Worm (Caenorhabditis elegans) whole organism, L1 larva: ENCODE results near the gene C56E6.2.

ENCODE experiments used
- C04F5.9 ChIP-seq: sonication (generic microtip); optimal IDR thresholded peaks from 2 replicates; lab custom pipeline; 2016; ENCODE audit warnings: missing genetic modification characterization, missing compliant biosample characterization
- C16A3.4 ChIP-seq: fragments of 150-350 bp; optimal IDR thresholded peaks from 2 replicates; lab custom pipeline; 2014; ENCODE audit warnings: missing biosample characterization, missing genetic modification characterization
- F16B12.6 ChIP-seq: fragments of 150-350 bp; optimal IDR thresholded peaks from 2 replicates; lab custom pipeline; 2014; ENCODE audit warnings: missing biosample characterization, missing genetic modification characterization
- aly-2 ChIP-seq: fragments of 150-350 bp; optimal IDR thresholded peaks from 2 replicates; lab custom pipeline; 2014; ENCODE audit warnings: missing biosample characterization, missing genetic modification characterization
- ama-1 ChIP-seq: fragments of 150-350 bp; optimal IDR thresholded peaks from 2 replicates; lab custom pipeline; 2014
- blmp-1 ChIP-seq: fragments of 150-350 bp; optimal IDR thresholded peaks from 2 replicates; lab custom pipeline; 2014; ENCODE audit warnings: missing biosample characterization, missing genetic modification characterization
- ceh-82 ChIP-seq, 3 experiments: fragments of 150-350 bp in 1 of 3; sonication (generic microtip) in 2 of 3; optimal IDR thresholded peaks; 2 replicates each; lab custom pipeline; 2014 to 2017; ENCODE audit warnings: missing biosample characterization in 3 of 3, missing genetic modification characterization in 3 of 3
- ceh-90 ChIP-seq: sonication (generic microtip); optimal IDR thresholded peaks from 2 replicates; lab custom pipeline; 2016; ENCODE audit warnings: missing genetic modification characterization, missing compliant biosample characterization
- ces-1 ChIP-seq: fragments of 150-350 bp; optimal IDR thresholded peaks from 2 replicates; lab custom pipeline; 2014; ENCODE audit warnings: missing biosample characterization, missing genetic modification reagents, missing genetic modification characterization
- dsc-1 ChIP-seq: sonication (generic microtip); optimal IDR thresholded peaks from 2 replicates; lab custom pipeline; 2016; ENCODE audit warnings: mild to moderate bottlenecking, missing genetic modification characterization, missing compliant biosample characterization
- efl-1 ChIP-seq, 4 experiments: fragments of 150-350 bp; optimal IDR thresholded peaks in 3 of 4; peaks in 1 of 4; 1 replicate in 1 of 4; 2 replicates in 3 of 4; lab custom pipeline; 2014; ENCODE audit warnings: missing biosample characterization in 2 of 4, missing genetic modification characterization in 2 of 4, missing genetic modification reagents in 2 of 4
- elt-2 ChIP-seq: sonication (generic microtip); optimal IDR thresholded peaks from 2 replicates; lab custom pipeline; 2016; ENCODE audit warnings: missing genetic modification characterization, mild to moderate bottlenecking, inconsistent platforms, missing compliant biosample characterization, missing genetic modification reagents
- ets-5 ChIP-seq: fragments of 200-800 bp; sonication (Bioruptor generic); IDR thresholded peaks from 2 replicates; pipeline ENCODE4 v1.3.6; 2022; ENCODE audit warnings: missing genetic modification characterization, missing compliant biosample characterization
- fkh-10 ChIP-seq: sonication (generic microtip); optimal IDR thresholded peaks from 2 replicates; lab custom pipeline; 2017; ENCODE audit warnings: missing biosample characterization, missing genetic modification reagents, missing genetic modification characterization
- fos-1 ChIP-seq: fragments of 150-350 bp; optimal IDR thresholded peaks from 2 replicates; lab custom pipeline; 2014; ENCODE audit warnings: missing biosample characterization, missing genetic modification characterization
- lin-14 ChIP-seq: fragments of 200-800 bp; sonication (Bioruptor generic); optimal IDR thresholded peaks from 2 replicates; lab custom pipeline; 2018; ENCODE audit warnings: mild to moderate bottlenecking, missing genetic modification characterization, moderate library complexity, missing compliant biosample characterization
- lin-15B ChIP-seq: fragments of 150-350 bp; sonication (generic microtip); optimal IDR thresholded peaks from 3 replicates; lab custom pipeline; 2014; ENCODE audit warnings: missing biosample characterization, missing genetic modification characterization
- lin-35 ChIP-seq, 2 experiments: fragments of 150-350 bp; optimal IDR thresholded peaks; 2 replicates each; lab custom pipeline; 2014; ENCODE audit warnings: missing biosample characterization in 2 of 2, missing genetic modification characterization in 2 of 2, missing genetic modification reagents in 2 of 2
- lin-39 ChIP-seq: fragments of 150-350 bp; optimal IDR thresholded peaks from 2 replicates; lab custom pipeline; 2014; ENCODE audit warnings: missing biosample characterization, missing genetic modification reagents, missing genetic modification characterization
- lsy-2 ChIP-seq, 2 experiments: fragments of 150-350 bp; optimal IDR thresholded peaks; 2 replicates each; lab custom pipeline; 2014; ENCODE audit warnings: missing biosample characterization in 2 of 2, missing genetic modification characterization in 2 of 2
- nhr-12 ChIP-seq: sonication (generic microtip); optimal IDR thresholded peaks from 2 replicates; lab custom pipeline; 2017; ENCODE audit warnings: missing biosample characterization, missing genetic modification characterization
- nhr-237 ChIP-seq: fragments of 150-350 bp; optimal IDR thresholded peaks from 2 replicates; lab custom pipeline; 2014; ENCODE audit warnings: missing biosample characterization, missing genetic modification characterization
- nhr-47 ChIP-seq: sonication (generic microtip); optimal IDR thresholded peaks from 2 replicates; lab custom pipeline; 2016; ENCODE audit warnings: mild to moderate bottlenecking, missing genetic modification characterization, moderate library complexity, missing compliant biosample characterization
- nhr-71 ChIP-seq: sonication (generic microtip); optimal IDR thresholded peaks from 2 replicates; lab custom pipeline; 2016; ENCODE audit warnings: mild to moderate bottlenecking, missing genetic modification characterization, moderate library complexity, missing compliant biosample characterization
- nhr-76 ChIP-seq: sonication (generic microtip); optimal IDR thresholded peaks from 2 replicates; lab custom pipeline; 2017; ENCODE audit warnings: missing biosample characterization, missing genetic modification characterization
- nhr-90 ChIP-seq: sonication (generic microtip); optimal IDR thresholded peaks from 2 replicates; lab custom pipeline; 2016; ENCODE audit warnings: mild to moderate bottlenecking, missing genetic modification characterization, missing compliant biosample characterization; ENCODE audit not compliant: poor library complexity
- rnt-1 ChIP-seq: sonication (generic microtip); optimal IDR thresholded peaks from 2 replicates; lab custom pipeline; 2016; ENCODE audit warnings: mild to moderate bottlenecking, missing genetic modification characterization, moderate library complexity, missing compliant biosample characterization
- skn-1 ChIP-seq: fragments of 150-350 bp; optimal IDR thresholded peaks from 2 replicates; lab custom pipeline; 2014; ENCODE audit warnings: missing biosample characterization, missing genetic modification characterization
- swsn-7 ChIP-seq: sonication (generic microtip); optimal IDR thresholded peaks from 2 replicates; lab custom pipeline; 2016; ENCODE audit warnings: missing genetic modification characterization, missing compliant biosample characterization
- unc-86 ChIP-seq: sonication (generic microtip); optimal IDR thresholded peaks from 2 replicates; lab custom pipeline; 2016; ENCODE audit warnings: missing genetic modification characterization, missing compliant biosample characterization
- unc-98 ChIP-seq: fragments of 200-800 bp; sonication (Bioruptor generic); IDR thresholded peaks from 2 replicates; pipeline ENCODE4 v1.3.6; 2022; ENCODE audit warnings: missing genetic modification characterization, missing compliant biosample characterization
- vab-15 ChIP-seq: sonication (generic microtip); optimal IDR thresholded peaks from 2 replicates; lab custom pipeline; 2017; ENCODE audit warnings: missing genotype, mild to moderate bottlenecking, missing genetic modification characterization, missing compliant biosample characterization
- zip-4 ChIP-seq: fragments of 200-800 bp; sonication (Bioruptor generic); optimal IDR thresholded peaks from 2 replicates; lab custom pipeline; 2018; ENCODE audit warnings: mild to moderate bottlenecking, missing genetic modification characterization, moderate library complexity, missing compliant biosample characterization

C56E6.2 gene

ce11 chrII:6499067-6499466 is 25.7 kb upstream of the C56E6.2 start, which contains the start of gene twk-49:
TSS of gene twk-49 (minus strand) at chrII:6499167.
- no peak for TF ChIP-seq nhr-47 (tag; lab: Kevin White, UChicago)
- TF ChIP-seq C16A3.4 = no peak
- no peak for TF ChIP-seq lin-14 (GFP tag; lab: Kevin White, UChicago)
- TF ChIP-seq lsy-2 (tag; optimal IDR thresholded peaks at IDR 0.05; lab: Kevin White, UChicago) = no peak
- no peak for TF ChIP-seq ceh-82 (tag; optimal IDR thresholded peaks at IDR 0.05; lab: Kevin White, UChicago)
- no peak for TF ChIP-seq C04F5.9 (tag; lab: Kevin White, UChicago)
- TF ChIP-seq F16B12.6 = no peak
- no peak for TF ChIP-seq skn-1

ce11 chrII:6500161-6500560 is 24.6 kb upstream of the C56E6.2 start, which contains the start of gene R05G9.5:
TSS of gene R05G9.5 (minus strand) at chrII:6500261.
- TF ChIP-seq zip-4 (GFP tag; lab: Kevin White, UChicago) (no peak), fos-1 (tag; lab: Kevin White, UChicago) (no peak), lin-14 (GFP tag; lab: Kevin White, UChicago) (peak; percentile 12)

- TF ChIP-seq ama-1 (lab: Kevin White, UChicago) (no peak), unc-86 (tag; lab: Kevin White, UChicago) (no peak), nhr-12 (tag; lab: Kevin White, UChicago) (no peak), dsc-1 (tag; lab: Kevin White, UChicago) (no peak)
Measured at ce11 chrII:6501420-6501819, 23.3 kb upstream of the C56E6.2 start, which contains the start of gene R05G9.3. TSS of gene R05G9.3 (minus strand) at chrII:6501520.

- peak; percentile 19 to 35 for TF ChIP-seq efl-1 (optimal IDR thresholded peaks at IDR 0.05; lab: Kevin White, UChicago)
- TF ChIP-seq efl-1 (GFP tag; optimal IDR thresholded peaks at IDR 0.05 in 1 of 2; lab: Kevin White, UChicago) = peak; percentile 1 to 90
- peak; percentile 43 for TF ChIP-seq lin-14 (GFP tag; lab: Kevin White, UChicago)
- no peak for TF ChIP-seq unc-98 (GFP tag; lab: Robert Waterston, UW)
- TF ChIP-seq, all 84 proteins: peak for 2
Measured at ce11 chrII:6502826-6503225, 21.9 kb upstream of the C56E6.2 start, which contains the start of gene R05G9.1. TSS of gene R05G9.1 (plus strand) at chrII:6503168.

DNA sequence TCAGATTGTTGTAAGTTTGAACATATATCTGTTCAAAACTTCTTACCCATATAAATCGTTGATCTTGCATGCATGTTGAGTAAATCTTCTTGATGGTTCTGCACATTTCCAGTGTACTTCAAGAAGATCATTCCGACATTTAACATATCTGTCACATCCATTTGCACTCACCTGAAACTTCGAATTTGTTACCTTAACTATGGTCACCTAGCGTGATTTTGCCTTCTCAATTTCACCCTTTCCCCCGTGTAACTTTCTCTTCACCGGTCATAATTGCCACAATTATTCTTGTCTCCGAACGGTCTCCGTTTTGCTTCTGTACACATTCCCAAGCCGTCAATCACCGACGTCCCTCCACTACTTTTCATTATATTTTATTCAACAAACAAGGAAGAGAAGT is 11.4 kb upstream of the C56E6.2 start:
- TF ChIP-seq swsn-7 (tag; lab: Kevin White, UChicago) (no peak), blmp-1 (tag; lab: Kevin White, UChicago) (peak; percentile 65), nhr-237 (tag; lab: Kevin White, UChicago) (no peak), elt-2 (no peak)

DNA sequence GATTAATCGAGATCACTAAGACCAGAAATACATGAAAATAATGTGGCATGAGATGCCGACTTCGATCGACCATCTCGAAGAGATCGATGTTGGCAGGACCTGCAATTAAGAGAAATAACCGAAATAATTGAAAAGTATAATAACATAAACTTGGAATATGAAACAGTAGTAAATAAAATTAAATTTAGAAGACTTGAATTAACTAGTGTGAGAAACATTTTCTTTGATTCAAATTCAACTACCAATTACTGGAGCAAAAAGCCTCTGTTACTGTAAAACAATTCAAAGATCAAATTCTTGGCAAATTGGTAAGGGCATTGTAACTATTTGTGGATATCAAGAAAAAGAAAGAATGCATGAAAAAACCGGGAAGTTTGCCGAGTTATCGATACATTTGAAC is 10.8 kb upstream of the C56E6.2 start, which contains the start of gene R05G9R.1:
TSS of gene R05G9R.1 (minus strand) at position 101 of the 400 bp plus-strand sequence.
- TF ChIP-seq nhr-237 (tag; lab: Kevin White, UChicago) (no peak), nhr-76 (no peak), nhr-90 (tag; lab: Kevin White, UChicago) (no peak), efl-1 (optimal IDR thresholded peaks at IDR 0.05; lab: Kevin White, UChicago) (no peak), efl-1 (GFP tag; optimal IDR thresholded peaks at IDR 0.05 in 1 of 2; lab: Kevin White, UChicago) (peak in 1 of 2 experiments; percentile 9), ceh-90 (tag; lab: Kevin White, UChicago) (no peak), ets-5 (GFP tag; lab: Robert Waterston, UW) (no peak), blmp-1 (tag; lab: Kevin White, UChicago) (no peak)

ce11 chrII:6516276-6516675 is 8.5 kb upstream of the C56E6.2 start, which contains the start of gene C56E6.7:
TSS of gene C56E6.7 (plus strand) at chrII:6516576.
- TF ChIP-seq vab-15 (tag; lab: Kevin White, UChicago) = no peak
- no peak for TF ChIP-seq nhr-71
- TF ChIP-seq lin-35 (GFP tag; optimal IDR thresholded peaks at IDR 0.05; lab: Kevin White, UChicago) = no peak
- no peak for TF ChIP-seq rnt-1 (tag; lab: Kevin White, UChicago)
- no peak for TF ChIP-seq aly-2 (tag; lab: Kevin White, UChicago)
- TF ChIP-seq lin-39 (tag; lab: Kevin White, UChicago) = no peak
- TF ChIP-seq blmp-1 (tag; lab: Kevin White, UChicago) = no peak
- TF ChIP-seq nhr-12 (tag; lab: Kevin White, UChicago) = no peak
- TF ChIP-seq lin-15B (tag; lab: Kevin White, UChicago) = no peak
- no peak for TF ChIP-seq ces-1 (GFP tag; lab: Kevin White, UChicago)
- no peak for TF ChIP-seq unc-86 (tag; lab: Kevin White, UChicago)
- TF ChIP-seq fkh-10 (GFP tag; lab: Kevin White, UChicago) = no peak
